Fruit fly (Drosophila melanogaster) whole organism, embryonic: Measurements from ENCODE around the gene robl62A.
A peak's percentile ranks its signal among the peaks of the same experiment; 100 is the strongest.

Experiments
- Atf6 ChIP-seq: fragments of 200-800 bp; sonication (Bioruptor generic); IDR thresholded peaks from 2 replicates; pipeline ENCODE4 v1.3.6; 2022; ENCODE audit warnings: missing biosample characterization, missing genetic modification characterization
- CG11398 ChIP-seq: fragments of 200-800 bp; sonication (Bioruptor generic); optimal IDR thresholded peaks from 2 replicates; lab custom pipeline; 2016; ENCODE audit warnings: missing biosample characterization, missing genetic modification characterization
- CG12769 ChIP-seq: fragments of 200-800 bp; sonication (Bioruptor generic); optimal IDR thresholded peaks from 2 replicates; lab custom pipeline; 2019; ENCODE audit warnings: missing biosample characterization, mild to moderate bottlenecking, missing genetic modification characterization, moderate library complexity
- CG13296 ChIP-seq: fragments of 200-800 bp; sonication (Bioruptor generic); optimal IDR thresholded peaks from 3 replicates; lab custom pipeline; 2018; ENCODE audit warnings: missing biosample characterization, mild to moderate bottlenecking, missing genetic modification characterization
- CG15269 ChIP-seq: fragments of 200-800 bp; sonication (Bioruptor generic); optimal IDR thresholded peaks from 2 replicates; lab custom pipeline; 2018; ENCODE audit warnings: missing biosample characterization, mild to moderate bottlenecking, missing genetic modification characterization, moderate library complexity
- CG15479 ChIP-seq: fragments of 200-800 bp; sonication (Bioruptor generic); optimal IDR thresholded peaks from 3 replicates; lab custom pipeline; 2019; ENCODE audit warnings: missing biosample characterization, mild to moderate bottlenecking, missing genetic modification characterization, moderate library complexity
- CG18619 ChIP-seq: fragments of 200-800 bp; sonication (Bioruptor generic); optimal IDR thresholded peaks from 3 replicates; lab custom pipeline; 2017; ENCODE audit warnings: missing biosample characterization, mild to moderate bottlenecking, missing genetic modification characterization
- CG18764 ChIP-seq: fragments of 200-800 bp; sonication (Bioruptor generic); optimal IDR thresholded peaks from 3 replicates; lab custom pipeline; 2016; ENCODE audit warnings: missing biosample characterization, missing genetic modification characterization
- CG2129 ChIP-seq: fragments of 200-800 bp; sonication (Bioruptor generic); IDR thresholded peaks from 2 replicates; pipeline ENCODE4 v1.3.6; 2022; ENCODE audit warnings: missing biosample characterization, missing genetic modification characterization; ENCODE audit not compliant: partially characterized antibody
- CG31224 ChIP-seq: fragments of 200-800 bp; sonication (Bioruptor generic); IDR thresholded peaks from 2 replicates; pipeline ENCODE4 v1.3.6; 2022; ENCODE audit warnings: missing biosample characterization, missing genetic modification characterization
- CG31388 ChIP-seq: fragments of 200-800 bp; sonication (Bioruptor generic); optimal IDR thresholded peaks from 2 replicates; lab custom pipeline; 2016; ENCODE audit warnings: missing biosample characterization, missing genetic modification characterization
- CG34422 ChIP-seq: fragments of 200-800 bp; sonication (Bioruptor generic); IDR thresholded peaks from 3 replicates; pipeline ENCODE4 v1.3.6; 2022; ENCODE audit warnings: missing biosample characterization, missing genetic modification characterization
- CG4820 ChIP-seq: fragments of 200-800 bp; sonication (Bioruptor generic); optimal IDR thresholded peaks from 3 replicates; lab custom pipeline; 2016; ENCODE audit warnings: missing biosample characterization, missing genetic modification characterization
- CG5953 ChIP-seq: fragments of 200-800 bp; sonication (Bioruptor generic); IDR thresholded peaks from 2 replicates; pipeline ENCODE4 v1.3.6; 2022; ENCODE audit warnings: missing biosample characterization, missing genetic modification characterization
- CG6175 ChIP-seq: fragments of 200-800 bp; sonication (Bioruptor generic); IDR thresholded peaks from 3 replicates; pipeline ENCODE4 v1.3.6; 2022; ENCODE audit warnings: missing biosample characterization, missing genetic modification characterization
- CG8290 ChIP-seq, 3 experiments: fragments of 200-800 bp; sonication (Bioruptor generic); optimal IDR thresholded peaks; 2 replicates each; lab custom pipeline; 2016 to 2019; ENCODE audit warnings: missing biosample characterization in 3 of 3, missing genetic modification characterization in 3 of 3, mild to moderate bottlenecking in 2 of 3, moderate library complexity in 1 of 3
- D ChIP-seq, 2 experiments: fragments of 200-800 bp in 1 of 2; fragments of >200 bp in 1 of 2; sonication (Bioruptor generic) in 1 of 2; optimal IDR thresholded peaks; 2 replicates in 1 of 2; 3 replicates in 1 of 2; lab custom pipeline; 2017; ENCODE audit warnings: mild to moderate bottlenecking in 1 of 2, missing biosample characterization in 1 of 2, missing genetic modification characterization in 1 of 2, missing genetic modification reagents in 1 of 2
- Dref ChIP-seq: fragments of 200-800 bp; sonication (Bioruptor generic); IDR thresholded peaks from 2 replicates; pipeline ENCODE4 v1.3.6; 2022; ENCODE audit warnings: missing biosample characterization, missing genetic modification characterization
- Ets65A ChIP-seq: fragments of 200-800 bp; sonication (Bioruptor generic); peaks from one replicate; lab custom pipeline; 2016; ENCODE audit warnings: missing biosample characterization, missing genetic modification characterization
- Fer1 ChIP-seq: fragments of 200-800 bp; sonication (Bioruptor generic); optimal IDR thresholded peaks from 2 replicates; lab custom pipeline; 2017; ENCODE audit warnings: missing biosample characterization, mild to moderate bottlenecking, missing genetic modification characterization
- MESR4 ChIP-seq: fragments of 200-800 bp; sonication (Bioruptor generic); optimal IDR thresholded peaks from 2 replicates; lab custom pipeline; 2018; ENCODE audit warnings: missing biosample characterization, mild to moderate bottlenecking, missing genetic modification characterization, moderate library complexity
- Meics ChIP-seq: fragments of 200-800 bp; sonication (Bioruptor generic); optimal IDR thresholded peaks from 2 replicates; lab custom pipeline; 2017; ENCODE audit warnings: missing biosample characterization, mild to moderate bottlenecking, missing genetic modification characterization
- NK7.1 ChIP-seq: fragments of 200-800 bp; sonication (Bioruptor generic); optimal IDR thresholded peaks from 3 replicates; lab custom pipeline; 2016; ENCODE audit warnings: missing biosample characterization, missing genetic modification characterization
- Pdp1 ChIP-seq, 2 experiments: fragments of 200-800 bp; sonication (Bioruptor generic); optimal IDR thresholded peaks; 3 replicates each; lab custom pipeline; 2016; ENCODE audit warnings: missing biosample characterization in 2 of 2, missing genetic modification characterization in 2 of 2, mild to moderate bottlenecking in 1 of 2, moderate library complexity in 1 of 2
- Rfx ChIP-seq: fragments of 200-800 bp; sonication (Bioruptor generic); IDR thresholded peaks from 2 replicates; pipeline ENCODE4 v1.3.6; 2022; ENCODE audit warnings: missing biosample characterization, missing genetic modification characterization
- Xbp1 ChIP-seq: fragments of 200-800 bp; sonication (Bioruptor generic); optimal IDR thresholded peaks from 3 replicates; lab custom pipeline; 2016; ENCODE audit warnings: missing biosample characterization, mild to moderate bottlenecking, missing genetic modification characterization
- bowl ChIP-seq: fragments of 200-800 bp; sonication (Bioruptor generic); IDR thresholded peaks from 2 replicates; pipeline ENCODE4 v1.3.6; 2022; ENCODE audit warnings: missing biosample characterization, missing genetic modification characterization
- btn ChIP-seq: fragments of 200-800 bp; sonication (Bioruptor generic); optimal IDR thresholded peaks from 2 replicates; lab custom pipeline; 2016; ENCODE audit warnings: missing biosample characterization, missing genetic modification characterization
- cg ChIP-seq: fragments of 200-800 bp; sonication (Bioruptor generic); optimal IDR thresholded peaks from 3 replicates; lab custom pipeline; 2019; ENCODE audit warnings: missing biosample characterization, mild to moderate bottlenecking, missing genetic modification characterization, moderate library complexity
- crp ChIP-seq, 2 experiments: fragments of 200-800 bp; sonication (Bioruptor generic); optimal IDR thresholded peaks; 2 replicates in 1 of 2; 3 replicates in 1 of 2; lab custom pipeline; 2017; ENCODE audit warnings: missing biosample characterization in 2 of 2, missing genetic modification characterization in 2 of 2, mild to moderate bottlenecking in 1 of 2, moderate library complexity in 1 of 2
- ftz-f1 ChIP-seq: fragments of 200-800 bp; sonication (Bioruptor generic); optimal IDR thresholded peaks from 2 replicates; lab custom pipeline; 2016; ENCODE audit warnings: missing biosample characterization, missing genetic modification characterization
- grn ChIP-seq: fragments of 200-800 bp; sonication (Bioruptor generic); optimal IDR thresholded peaks from 3 replicates; lab custom pipeline; 2017; ENCODE audit warnings: missing biosample characterization, missing genetic modification characterization
- kah ChIP-seq: fragments of 200-800 bp; sonication (Bioruptor generic); optimal IDR thresholded peaks from 2 replicates; lab custom pipeline; 2018; ENCODE audit warnings: missing biosample characterization, mild to moderate bottlenecking, missing genetic modification characterization
- ken ChIP-seq: fragments of 200-800 bp; sonication (Bioruptor generic); IDR thresholded peaks from 3 replicates; pipeline ENCODE4 v1.3.6; 2022; ENCODE audit warnings: missing biosample characterization, missing genetic modification characterization
- lov ChIP-seq, 2 experiments: fragments of 200-800 bp in 1 of 2; fragments of >200 bp in 1 of 2; sonication (Bioruptor generic) in 1 of 2; IDR thresholded peaks in 1 of 2; optimal IDR thresholded peaks in 1 of 2; 2 replicates in 1 of 2; 3 replicates in 1 of 2; pipeline versions ENCODE4 v1.3.6 to Lab custom; 2017 to 2022; ENCODE audit warnings: missing biosample characterization in 1 of 2, missing genetic modification characterization in 1 of 2
- otp ChIP-seq: fragments of 200-800 bp; sonication (Bioruptor generic); IDR thresholded peaks from 3 replicates; pipeline ENCODE4, ENCODE4 v1.3.6; 2022; ENCODE audit warnings: missing biosample characterization, missing genetic modification characterization
- phol ChIP-seq: fragments of 200-800 bp; sonication (Bioruptor generic); optimal IDR thresholded peaks from 3 replicates; lab custom pipeline; 2018; ENCODE audit warnings: missing biosample characterization, mild to moderate bottlenecking, missing genetic modification characterization, moderate library complexity
- prd ChIP-seq, 3 experiments: fragments of >200 bp in 2 of 3; fragments of 200-800 bp in 1 of 3; sonication (Bioruptor generic) in 1 of 3; optimal IDR thresholded peaks in 2 of 3; IDR thresholded peaks in 1 of 3; 2 replicates in 2 of 3; 3 replicates in 1 of 3; pipeline versions ENCODE4 v1.3.6 to Lab custom; 2017 to 2022; ENCODE audit warnings: missing biosample characterization in 1 of 3, missing genetic modification characterization in 1 of 3
- seq ChIP-seq: fragments of 200-800 bp; sonication (Bioruptor generic); IDR thresholded peaks from 2 replicates; pipeline ENCODE4 v1.3.6; 2022; ENCODE audit warnings: missing biosample characterization, missing genetic modification characterization
- shn ChIP-seq: fragments of 200-800 bp; sonication (Bioruptor generic); optimal IDR thresholded peaks from 3 replicates; lab custom pipeline; 2016; ENCODE audit warnings: missing biosample characterization, missing genetic modification characterization
- sim ChIP-seq: fragments of 200-800 bp; sonication (Bioruptor generic); IDR thresholded peaks from 2 replicates; pipeline ENCODE4 v1.3.6; 2022; ENCODE audit warnings: missing biosample characterization, missing genetic modification characterization
- so ChIP-seq: fragments of 200-800 bp; sonication (Bioruptor generic); IDR thresholded peaks from 3 replicates; pipeline ENCODE4 v1.3.6; 2022; ENCODE audit warnings: missing biosample characterization, missing genetic modification characterization
- stc ChIP-seq: fragments of 200-800 bp; sonication (Bioruptor generic); IDR thresholded peaks from 2 replicates; pipeline ENCODE4 v1.3.6; 2022; ENCODE audit warnings: missing biosample characterization, missing genetic modification characterization
- tup ChIP-seq: fragments of 200-800 bp; sonication (Bioruptor generic); optimal IDR thresholded peaks from 2 replicates; lab custom pipeline; 2016; ENCODE audit warnings: missing biosample characterization, mild to moderate bottlenecking, missing genetic modification characterization, moderate library complexity

robl62A gene

dm6 chr3L:1515820-1516540, 38.6 kb downstream of the robl62A start (continued):
- TF ChIP-seq CG15269 (tag; lab: Kevin White, UChicago) (peak; percentile 58), MESR4 (GFP tag; lab: Kevin White, UChicago) (peak; percentile 8), CG31224 (GFP tag; lab: Robert Waterston, UW) (no peak), seq (GFP tag; lab: Robert Waterston, UW) (0 out of 2 replicates have a peak, but pooled peaks have one; percentile 45), CG4820 (GFP tag; lab: Kevin White, UChicago) (peak; percentile 53), lov (optimal IDR thresholded peaks at IDR 0.05; lab: Kevin White, UChicago) (no peak), lov (GFP tag; IDR thresholded peaks at IDR 0.05; lab: Robert Waterston, UW) (no peak), CG18764 (GFP tag; lab: Kevin White, UChicago) (peak; percentile 33), Rfx (peak; percentile 46), grn (GFP tag; lab: Kevin White, UChicago) (no peak), sim (GFP tag; lab: Robert Waterston, UW) (0 out of 2 replicates have a peak, but pooled peaks have one; percentile 6), shn (GFP tag; lab: Kevin White, UChicago) (peak; percentile 71), Xbp1 (GFP tag; lab: Kevin White, UChicago) (peak; percentile 70), tup (GFP tag; lab: Kevin White, UChicago) (no peak), CG11398 (GFP tag; lab: Kevin White, UChicago) (peak; percentile 76), stc (GFP tag; lab: Robert Waterston, UW) (peak; percentile 68; the same call in 1 of the 2 replicates), CG5953 (GFP tag; lab: Robert Waterston, UW) (peak; percentile 51; the same call in 1 of the 2 replicates), CG13296 (GFP tag; lab: Kevin White, UChicago) (peak; percentile 11), btn (GFP tag; lab: Kevin White, UChicago) (peak; percentile 66), ken (GFP tag; lab: Robert Waterston, UW) (peak; percentile 56; the same call in 1 of the 3 replicates), CG18619 (peak; percentile 78), phol (peak; percentile 86)

- no peak for TF ChIP-seq bowl
- peak; percentile 15; the same call in 1 of the 2 replicates for TF ChIP-seq Atf6
- TF ChIP-seq kah, result peak; percentile 56
- peak; percentile 48 for TF ChIP-seq CG15479 (GFP tag; lab: Kevin White, UChicago)
- peak; percentile 51 for TF ChIP-seq D (optimal IDR thresholded peaks at IDR 0.05; lab: Kevin White, UChicago)
- no peak for TF ChIP-seq D (GFP tag; optimal IDR thresholded peaks at IDR 0.05; lab: Kevin White, UChicago)
- TF ChIP-seq crp (GFP tag; optimal IDR thresholded peaks at IDR 0.05; lab: Kevin White, UChicago), result peak in 1 of 2 experiments; percentile 33
- TF ChIP-seq prd (optimal IDR thresholded peaks at IDR 0.05; lab: Kevin White, UChicago), result no peak
- TF ChIP-seq prd (GFP tag; IDR thresholded peaks at IDR 0.05; lab: Robert Waterston, UW), result no peak
- peak; percentile 37 for TF ChIP-seq CG12769 (tag; lab: Kevin White, UChicago)
- TF ChIP-seq Ets65A (GFP tag; lab: Kevin White, UChicago), result peak; percentile 70
- TF ChIP-seq CG2129 (GFP tag; lab: Robert Waterston, UW), result no peak
- no peak for TF ChIP-seq Fer1 (GFP tag; lab: Kevin White, UChicago)
- no peak for TF ChIP-seq NK7.1 (GFP tag; lab: Kevin White, UChicago)
- peak; percentile 26 for TF ChIP-seq cg (GFP tag; lab: Kevin White, UChicago)
- TF ChIP-seq MESR4 (GFP tag; lab: Kevin White, UChicago), result peak; percentile 43
- no peak for TF ChIP-seq Meics (GFP tag; lab: Kevin White, UChicago)
- no peak for TF ChIP-seq CG31388 (GFP tag; lab: Kevin White, UChicago)
- TF ChIP-seq so, result peak; percentile 60; the same call in 2 of the 3 replicates
- TF ChIP-seq CG34422 (GFP tag; lab: Robert Waterston, UW), result 0 out of 3 replicates have a peak, but pooled peaks have one; percentile 41
- no peak; the same call in 1 of the 2 replicates for TF ChIP-seq Dref (GFP tag; lab: Robert Waterston, UW)
- TF ChIP-seq otp (GFP tag; lab: Robert Waterston, UW), result 0 out of 3 replicates have a peak, but pooled peaks have one; percentile 16
- TF ChIP-seq CG5953 (GFP tag; lab: Robert Waterston, UW), result no peak
- peak; percentile 53 for TF ChIP-seq ftz-f1
- no peak for TF ChIP-seq CG8290 (GFP tag; optimal IDR thresholded peaks at IDR 0.05; lab: Kevin White, UChicago)
- peak in 1 of 2 experiments; percentile 14 for TF ChIP-seq CG8290 (tag; optimal IDR thresholded peaks at IDR 0.05; lab: Kevin White, UChicago)
- peak; percentile 75; the same call in 2 of the 3 replicates for TF ChIP-seq CG6175 (GFP tag; lab: Robert Waterston, UW)
- peak in 1 of 2 experiments; percentile 97 for TF ChIP-seq Pdp1 (GFP tag; optimal IDR thresholded peaks at IDR 0.05; lab: Kevin White, UChicago)
Observed at dm6 chr3L:1516631-1517273, 39.3 kb downstream of the robl62A start, which contains the start of gene cue. Gene cue, minus strand, starts transcription at chr3L:1517271.
